Worm (Caenorhabditis elegans) whole organism, midembryonic: ENCODE measurements around the gene stdh-1.

Source experiments
- T22C8.4 ChIP-seq: fragments of 200-800 bp; sonication (Bioruptor generic); IDR thresholded peaks from 2 replicates; pipeline ENCODE4 v1.3.6; 2022; ENCODE audit warnings: missing genetic modification characterization, missing compliant biosample characterization
- med-1 ChIP-seq: sonication (generic microtip); optimal IDR thresholded peaks from 2 replicates; lab custom pipeline; 2017; ENCODE audit warnings: missing genetic modification characterization, mild to moderate bottlenecking, missing compliant biosample characterization, antibody characterized with exemption, missing genetic modification reagents; ENCODE audit not compliant: insufficient read depth

DNA sequence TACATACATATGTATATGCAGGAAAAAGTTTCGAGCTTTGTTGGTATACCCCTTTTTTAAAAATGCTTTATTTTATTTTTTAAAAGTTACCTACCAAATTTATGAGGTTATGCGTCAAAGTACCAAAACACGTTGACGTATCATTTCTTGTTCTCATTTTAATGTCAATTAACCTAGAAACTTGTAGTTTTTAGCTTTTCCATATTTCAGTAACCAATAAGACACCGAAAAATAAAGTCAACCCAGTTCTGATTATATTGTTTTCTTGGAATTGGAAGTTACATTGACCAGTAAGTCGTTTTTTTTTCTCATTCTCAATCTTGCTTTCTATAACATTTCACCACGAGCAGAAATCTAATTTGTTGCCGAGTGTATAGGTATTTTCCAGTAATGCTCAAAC lies 30.6 kb downstream of the stdh-1 start, which contains the start of gene srw-145:
- no peak for TF ChIP-seq T22C8.4 (GFP tag; lab: Robert Waterston, UW)
- no peak for TF ChIP-seq med-1 (GFP tag; lab: Kevin White, UChicago)
